Worm (Caenorhabditis elegans) whole organism, mixed stage, embryonic: ENCODE data around the gene taf-13.

Source experiments
- ceh-39 ChIP-seq: fragments of 150-350 bp; optimal IDR thresholded peaks from 2 replicates; lab custom pipeline; 2014; ENCODE audit warnings: missing biosample characterization, missing genetic modification characterization
- elt-3 ChIP-seq: fragments of 150-350 bp; optimal IDR thresholded peaks from 2 replicates; lab custom pipeline; 2014; ENCODE audit warnings: missing biosample characterization, missing genetic modification characterization
- mep-1 ChIP-seq: fragments of 150-350 bp; optimal IDR thresholded peaks from 2 replicates; lab custom pipeline; 2017; ENCODE audit warnings: missing biosample characterization, missing genetic modification reagents, missing genetic modification characterization, inconsistent platforms
- snpc-4 ChIP-seq: fragments of 150-350 bp; optimal IDR thresholded peaks from 2 replicates; lab custom pipeline; 2014; ENCODE audit warnings: missing biosample characterization, missing genetic modification characterization
- unc-120 ChIP-seq: sonication (generic microtip); optimal IDR thresholded peaks from 2 replicates; lab custom pipeline; 2017; ENCODE audit warnings: missing genetic modification characterization, missing compliant biosample characterization; ENCODE audit not compliant: poor library complexity, severe bottlenecking

DNA sequence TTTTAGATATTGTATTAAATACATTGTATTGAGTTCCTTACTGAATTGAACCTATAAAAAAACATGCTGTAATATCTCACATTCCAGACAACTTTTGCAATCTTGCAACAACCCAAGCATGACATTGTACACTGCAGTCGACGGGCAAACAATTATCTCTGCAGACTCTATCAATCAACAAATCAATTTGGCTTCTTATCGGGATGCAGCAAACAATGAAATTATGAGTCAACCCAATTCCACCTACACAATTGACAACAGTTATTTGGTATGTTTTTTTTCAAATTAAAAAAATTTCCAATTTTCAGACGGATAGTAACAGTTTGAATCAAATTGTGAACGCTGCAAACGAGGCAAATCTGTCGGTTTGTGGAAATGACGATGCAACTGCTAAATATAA lies 25.5 kb upstream of the taf-13 start:
- no peak for TF ChIP-seq elt-3 (tag; lab: Kevin White, UChicago)
- TF ChIP-seq unc-120 (tag; lab: Kevin White, UChicago): no peak
- no peak for TF ChIP-seq mep-1 (tag; lab: Kevin White, UChicago)
- no peak for TF ChIP-seq ceh-39 (tag; lab: Kevin White, UChicago)
- no peak for TF ChIP-seq snpc-4 (tag; lab: Kevin White, UChicago)
